Fruit fly (Drosophila melanogaster) whole organism, embryonic: Measurements from ENCODE around the gene Indy.

Experiments
- Bteb2 ChIP-seq: fragments of 200-800 bp; sonication (Bioruptor generic); optimal IDR thresholded peaks from 2 replicates; lab custom pipeline; 2016; ENCODE audit warnings: missing biosample characterization, missing genetic modification characterization
- C15 ChIP-seq: fragments of 200-800 bp; sonication (Bioruptor generic); IDR thresholded peaks from 3 replicates; pipeline ENCODE4 v1.3.6; 2022; ENCODE audit warnings: missing biosample characterization, missing genetic modification characterization
- CG10431 ChIP-seq: fragments of 200-800 bp; sonication (Bioruptor generic); optimal IDR thresholded peaks from 3 replicates; lab custom pipeline; 2018; ENCODE audit warnings: missing biosample characterization, mild to moderate bottlenecking, missing genetic modification characterization
- CG10565 ChIP-seq: fragments of 200-800 bp; sonication (Bioruptor generic); optimal IDR thresholded peaks from 3 replicates; lab custom pipeline; 2016; ENCODE audit warnings: missing biosample characterization, mild to moderate bottlenecking, missing genetic modification characterization
- CG11085 ChIP-seq: fragments of 200-800 bp; sonication (Bioruptor generic); IDR thresholded peaks from 2 replicates; pipeline ENCODE4 v1.3.6; 2022; ENCODE audit warnings: missing biosample characterization, missing genetic modification characterization
- CG11456 ChIP-seq: fragments of 200-800 bp; sonication (Bioruptor generic); IDR thresholded peaks from 3 replicates; pipeline ENCODE4 v1.3.6; 2022; ENCODE audit warnings: missing biosample characterization, missing genetic modification characterization
- CG12769 ChIP-seq: fragments of 200-800 bp; sonication (Bioruptor generic); optimal IDR thresholded peaks from 2 replicates; lab custom pipeline; 2019; ENCODE audit warnings: missing biosample characterization, mild to moderate bottlenecking, missing genetic modification characterization, moderate library complexity
- CG12942 ChIP-seq: fragments of 200-800 bp; sonication (Bioruptor generic); optimal IDR thresholded peaks from 3 replicates; lab custom pipeline; 2016; ENCODE audit warnings: missing biosample characterization, missing genetic modification characterization
- CG13123 ChIP-seq: fragments of 200-800 bp; sonication (Bioruptor generic); optimal IDR thresholded peaks from 2 replicates; lab custom pipeline; 2016; ENCODE audit warnings: missing biosample characterization, missing genetic modification characterization
- CG14014 ChIP-seq: fragments of 200-800 bp; sonication (Bioruptor generic); IDR thresholded peaks from 2 replicates; pipeline ENCODE4 v1.3.6; 2022; ENCODE audit warnings: missing biosample characterization, missing genetic modification characterization
- CG17328 ChIP-seq: fragments of 200-800 bp; sonication (Bioruptor generic); IDR thresholded peaks from 2 replicates; pipeline ENCODE4 v1.3.6; 2022; ENCODE audit warnings: missing biosample characterization, missing genetic modification characterization
- CG17568 ChIP-seq: fragments of 200-800 bp; sonication (Bioruptor generic); optimal IDR thresholded peaks from 2 replicates; lab custom pipeline; 2018; ENCODE audit warnings: missing biosample characterization, mild to moderate bottlenecking, missing genetic modification characterization, moderate library complexity
- CG2712 ChIP-seq: fragments of 200-800 bp; optimal IDR thresholded peaks from 3 replicates; lab custom pipeline; 2019; ENCODE audit warnings: missing biosample characterization, mild to moderate bottlenecking, missing genetic modification characterization, moderate library complexity
- CG31365 ChIP-seq: fragments of 200-800 bp; sonication (Bioruptor generic); optimal IDR thresholded peaks from 2 replicates; lab custom pipeline; 2018; ENCODE audit warnings: missing biosample characterization, mild to moderate bottlenecking, missing genetic modification characterization
- CG3838 ChIP-seq: fragments of 200-800 bp; sonication (Bioruptor generic); optimal IDR thresholded peaks from 3 replicates; lab custom pipeline; 2016; ENCODE audit warnings: missing biosample characterization, missing genetic modification characterization
- CG4282 ChIP-seq: fragments of 200-800 bp; sonication (Bioruptor generic); optimal IDR thresholded peaks from 2 replicates; lab custom pipeline; 2016; ENCODE audit warnings: missing biosample characterization, missing genetic modification characterization
- CG4854 ChIP-seq: fragments of 200-800 bp; sonication (Bioruptor generic); optimal IDR thresholded peaks from 2 replicates; lab custom pipeline; 2016; ENCODE audit warnings: missing biosample characterization, missing genetic modification characterization, inconsistent platforms
- CG6765 ChIP-seq: fragments of 200-800 bp; sonication (Bioruptor generic); optimal IDR thresholded peaks from 3 replicates; lab custom pipeline; 2017; ENCODE audit warnings: missing biosample characterization, mild to moderate bottlenecking, missing genetic modification characterization
- CG7556 ChIP-seq: fragments of 200-800 bp; sonication (Bioruptor generic); optimal IDR thresholded peaks from 2 replicates; lab custom pipeline; 2017; ENCODE audit warnings: missing biosample characterization, mild to moderate bottlenecking, missing genetic modification characterization
- CG8924 ChIP-seq: fragments of 200-800 bp; optimal IDR thresholded peaks from 3 replicates; lab custom pipeline; 2019; ENCODE audit warnings: missing biosample characterization, mild to moderate bottlenecking, missing genetic modification characterization, moderate library complexity
- CG9817 ChIP-seq: fragments of 200-800 bp; sonication (Bioruptor generic); optimal IDR thresholded peaks from 2 replicates; lab custom pipeline; 2018; ENCODE audit warnings: missing biosample characterization, mild to moderate bottlenecking, missing genetic modification characterization, moderate library complexity
- Doc2 ChIP-seq: fragments of 200-800 bp; sonication (Bioruptor generic); IDR thresholded peaks from 2 replicates; pipeline ENCODE4 v1.3.6; 2022; ENCODE audit warnings: missing biosample characterization, missing genetic modification characterization
- Fer2 ChIP-seq: fragments of 200-800 bp; sonication (Bioruptor generic); optimal IDR thresholded peaks from 2 replicates; lab custom pipeline; 2018; ENCODE audit warnings: missing biosample characterization, mild to moderate bottlenecking, missing genetic modification characterization, moderate library complexity
- GATAe ChIP-seq: fragments of 200-800 bp; sonication (Bioruptor generic); conservative IDR thresholded peaks from 2 replicates; pipeline ENCODE4 v1.3.6; 2022; ENCODE audit warnings: missing biosample characterization, missing genetic modification characterization
- Lpt ChIP-seq: fragments of >200 bp; optimal IDR thresholded peaks from 2 replicates; lab custom pipeline; 2018; ENCODE audit warnings: missing biosample characterization, missing genetic modification characterization
- Meics ChIP-seq: fragments of 200-800 bp; sonication (Bioruptor generic); optimal IDR thresholded peaks from 2 replicates; lab custom pipeline; 2017; ENCODE audit warnings: missing biosample characterization, mild to moderate bottlenecking, missing genetic modification characterization
- Ptx1 ChIP-seq: fragments of 200-800 bp; sonication (Bioruptor generic); IDR thresholded peaks from 2 replicates; pipeline ENCODE4 v1.3.6; 2022; ENCODE audit warnings: missing biosample characterization, missing genetic modification characterization
- Spps ChIP-seq: fragments of 200-800 bp; sonication (Bioruptor generic); optimal IDR thresholded peaks from 2 replicates; lab custom pipeline; 2018; ENCODE audit warnings: missing biosample characterization, mild to moderate bottlenecking, missing genetic modification characterization
- Ssrp ChIP-seq: fragments of 200-800 bp; sonication (Bioruptor generic); optimal IDR thresholded peaks from 2 replicates; lab custom pipeline; 2018; ENCODE audit warnings: missing biosample characterization, mild to moderate bottlenecking, missing genetic modification characterization, moderate library complexity
- ap ChIP-seq: fragments of 200-800 bp; sonication (Bioruptor generic); IDR thresholded peaks from 2 replicates; pipeline ENCODE4 v1.3.6; 2022; ENCODE audit warnings: missing biosample characterization, missing genetic modification characterization
- ase ChIP-seq: fragments of 200-800 bp; sonication (Bioruptor generic); IDR thresholded peaks from 3 replicates; pipeline ENCODE4 v1.3.6; 2022; ENCODE audit warnings: missing biosample characterization, missing genetic modification characterization
- chn ChIP-seq: fragments of 200-800 bp; sonication (Bioruptor generic); optimal IDR thresholded peaks from 2 replicates; lab custom pipeline; 2016; ENCODE audit warnings: missing biosample characterization, missing genetic modification characterization
- corto ChIP-seq: fragments of 200-800 bp; sonication (Bioruptor generic); optimal IDR thresholded peaks from 2 replicates; lab custom pipeline; 2016; ENCODE audit warnings: missing biosample characterization, mild to moderate bottlenecking, missing genetic modification characterization, moderate library complexity
- dati ChIP-seq: fragments of 200-800 bp; sonication (Bioruptor generic); IDR thresholded peaks from 2 replicates; pipeline ENCODE4 v1.3.6; 2022; ENCODE audit warnings: missing biosample characterization, missing genetic modification characterization
- dmrt99B ChIP-seq: fragments of 200-800 bp; sonication (Bioruptor generic); optimal IDR thresholded peaks from 2 replicates; lab custom pipeline; 2018; ENCODE audit warnings: missing biosample characterization, mild to moderate bottlenecking, missing genetic modification characterization, moderate library complexity
- dpn ChIP-seq, 2 experiments: fragments of 200-800 bp; sonication (Bioruptor generic); optimal IDR thresholded peaks; 3 replicates each; lab custom pipeline; 2016; ENCODE audit warnings: missing biosample characterization in 2 of 2, missing genetic modification characterization in 2 of 2
- dysf ChIP-seq: fragments of 200-800 bp; sonication (Bioruptor generic); IDR thresholded peaks from 3 replicates; pipeline ENCODE4 v1.3.6; 2022; ENCODE audit warnings: missing biosample characterization, missing genetic modification characterization
- en ChIP-seq: fragments of 200-800 bp; sonication (Bioruptor generic); optimal IDR thresholded peaks from 2 replicates; lab custom pipeline; 2016; ENCODE audit warnings: missing biosample characterization, missing genetic modification characterization
- exex ChIP-seq: fragments of 200-800 bp; sonication (Bioruptor generic); optimal IDR thresholded peaks from 4 replicates; lab custom pipeline; 2018; ENCODE audit warnings: missing biosample characterization, mild to moderate bottlenecking, missing genetic modification characterization, moderate library complexity
- eyg ChIP-seq: fragments of 200-800 bp; sonication (Bioruptor generic); optimal IDR thresholded peaks from 3 replicates; lab custom pipeline; 2016; ENCODE audit warnings: missing biosample characterization, missing genetic modification characterization
- fd96Cb ChIP-seq: fragments of 200-800 bp; sonication (Bioruptor generic); optimal IDR thresholded peaks from 2 replicates; lab custom pipeline; 2018; ENCODE audit warnings: missing biosample characterization, mild to moderate bottlenecking, missing genetic modification characterization, moderate library complexity
- h ChIP-seq: fragments of >200 bp; optimal IDR thresholded peaks from 2 replicates; lab custom pipeline; 2017
- kni ChIP-seq: fragments of 200-800 bp; sonication (Bioruptor generic); optimal IDR thresholded peaks from 3 replicates; lab custom pipeline; 2017; ENCODE audit warnings: mild to moderate bottlenecking, missing biosample characterization, missing genetic modification reagents, missing genetic modification characterization
- lab ChIP-seq: fragments of 200-800 bp; sonication (Bioruptor generic); optimal IDR thresholded peaks from 3 replicates; lab custom pipeline; 2017; ENCODE audit warnings: missing biosample characterization, missing genetic modification characterization, mild to moderate bottlenecking, moderate library complexity, missing genetic modification reagents
- lbe ChIP-seq: fragments of 200-800 bp; sonication (Bioruptor generic); optimal IDR thresholded peaks from 2 replicates; lab custom pipeline; 2016; ENCODE audit warnings: missing biosample characterization, mild to moderate bottlenecking, missing genetic modification characterization
- nerfin-2 ChIP-seq: fragments of 200-800 bp; sonication (Bioruptor generic); IDR thresholded peaks from 2 replicates; pipeline ENCODE4 v1.3.6; 2022; ENCODE audit warnings: missing biosample characterization, missing genetic modification characterization; ENCODE audit not compliant: partially characterized antibody
- row ChIP-seq: fragments of 200-800 bp; sonication (Bioruptor generic); IDR thresholded peaks from 3 replicates; pipeline ENCODE4 v1.3.6; 2022; ENCODE audit warnings: missing biosample characterization, missing genetic modification characterization
- sens ChIP-seq: fragments of 200-800 bp; sonication (Bioruptor generic); peaks from one replicate; lab custom pipeline; 2016; ENCODE audit warnings: missing biosample characterization, missing genetic modification characterization
- sens-2 ChIP-seq: fragments of 200-800 bp; sonication (Bioruptor generic); IDR thresholded peaks from 2 replicates; pipeline ENCODE4 v1.3.6; 2022; ENCODE audit warnings: missing biosample characterization, missing genetic modification characterization
- slou ChIP-seq: fragments of 200-800 bp; sonication (Bioruptor generic); optimal IDR thresholded peaks from 3 replicates; lab custom pipeline; 2016; ENCODE audit warnings: missing biosample characterization, missing genetic modification characterization
- yki ChIP-seq: fragments of >200 bp; optimal IDR thresholded peaks from 3 replicates; lab custom pipeline; 2018

The Indy gene

dm6 chr3L:18786427-18787104 is 59.5 kb downstream of the Indy start (continued):
- TF ChIP-seq CG4854 (GFP tag; lab: Kevin White, UChicago) (peak; percentile 2), GATAe (no peak), kni (GFP tag; lab: Kevin White, UChicago) (no peak), CG12769 (tag; lab: Kevin White, UChicago) (peak; percentile 62), Spps (tag; lab: Kevin White, UChicago) (no peak), slou (GFP tag; lab: Kevin White, UChicago) (no peak), CG12942 (GFP tag; lab: Kevin White, UChicago) (peak; percentile 20), ase (peak; percentile 22; the same call in 1 of the 3 replicates), CG10431 (GFP tag; lab: Kevin White, UChicago) (no peak), CG9817 (tag; lab: Kevin White, UChicago) (peak; percentile 3), row (GFP tag; lab: Robert Waterston, UW) (peak; percentile 81), Lpt (GFP tag; lab: Kevin White, UChicago) (no peak), eyg (no peak), dati (GFP tag; lab: Robert Waterston, UW) (no peak), CG11085 (no peak), Fer2 (no peak), Meics (GFP tag; lab: Kevin White, UChicago) (peak; percentile 76), en (GFP tag; lab: Kevin White, UChicago) (no peak), CG8924 (tag; lab: Kevin White, UChicago) (peak; percentile 64), Ssrp (peak; percentile 62), ap (GFP tag; lab: Robert Waterston, UW) (peak; percentile 28; the same call in 1 of the 2 replicates), lbe (no peak), CG31365 (tag; lab: Kevin White, UChicago) (no peak), CG11456 (GFP tag; lab: Robert Waterston, UW) (no peak), sens-2 (no peak), CG3838 (GFP tag; lab: Kevin White, UChicago) (no peak), lab (GFP tag; lab: Kevin White, UChicago) (peak; percentile 67), CG17328 (GFP tag; lab: Robert Waterston, UW) (peak; percentile 27; the same call in 1 of the 2 replicates), sens (peak; percentile 85), dpn (GFP tag; optimal IDR thresholded peaks at IDR 0.05; lab: Kevin White, UChicago) (peak; percentile 22 to 55), fd96Cb (peak; percentile 63), CG6765 (GFP tag; lab: Kevin White, UChicago) (peak; percentile 1), CG7556 (GFP tag; lab: Kevin White, UChicago) (peak; percentile 77), CG13123 (GFP tag; lab: Kevin White, UChicago) (no peak), CG17568 (GFP tag; lab: Kevin White, UChicago) (peak; percentile 13), exex (tag; lab: Kevin White, UChicago) (peak; percentile 19), C15 (no peak), chn (no peak), CG14014 (GFP tag; lab: Robert Waterston, UW) (no peak), Ptx1 (GFP tag; lab: Robert Waterston, UW) (peak; percentile 79), CG10565 (GFP tag; lab: Kevin White, UChicago) (no peak), yki (no peak), h (no peak), dysf (GFP tag; lab: Robert Waterston, UW) (peak; percentile 77; the same call in 2 of the 3 replicates), dmrt99B (peak; percentile 89), CG4282 (GFP tag; lab: Kevin White, UChicago) (no peak), nerfin-2 (no peak), Bteb2 (GFP tag; lab: Kevin White, UChicago) (no peak), Doc2 (GFP tag; lab: Robert Waterston, UW) (no peak), corto (no peak), CG2712 (tag; lab: Kevin White, UChicago) (peak; percentile 63)
